Worm (Caenorhabditis elegans): Measurements from ENCODE around the gene clec-9.

clec-9 gene

ce11 chrV:16746231-16746990, 40.0 kb upstream of the clec-9 start, which contains the start of gene gyg-2:
Gene gyg-2 (minus strand): TSS chrV:16746258.
- TF ChIP-seq C04F5.9 (tag; optimal IDR thresholded peaks at IDR 0.05) (no peak), efl-1 (optimal IDR thresholded peaks at IDR 0.05) (peak in 1 of 2 experiments; percentile 68), efl-1 (GFP tag; optimal IDR thresholded peaks at IDR 0.05 in 1 of 2) (no peak), hpl-2 (GFP tag; optimal IDR thresholded peaks at IDR 0.05) (peak; percentile 61)

- no peak for TF ChIP-seq lin-13 (GFP tag; optimal IDR thresholded peaks at IDR 0.05)
- TF ChIP-seq fos-1 (tag; optimal IDR thresholded peaks at IDR 0.05): no peak
- TF ChIP-seq ztf-11 (tag; optimal IDR thresholded peaks at IDR 0.05): no peak
- no peak for TF ChIP-seq elt-2 (tag; optimal IDR thresholded peaks at IDR 0.05)
- no peak for TF ChIP-seq nhr-20 (tag; optimal IDR thresholded peaks at IDR 0.05)
- no peak for TF ChIP-seq lin-14 (GFP tag; optimal IDR thresholded peaks at IDR 0.05)
- no peak for TF ChIP-seq irx-1 (tag; optimal IDR thresholded peaks at IDR 0.05)
Measured at ce11 chrV:16745214-16745613, 38.8 kb upstream of the clec-9 start.

ce11 chrV:16744783-16745182, 38.3 kb upstream of the clec-9 start:
- TF ChIP-seq fkh-4 (tag; optimal IDR thresholded peaks at IDR 0.05; ENCODE audit: borderline replicate concordance): no peak
- no peak for TF ChIP-seq nhr-28 (tag; optimal IDR thresholded peaks at IDR 0.05)
- TF ChIP-seq mef-2 (tag; optimal IDR thresholded peaks at IDR 0.05): no peak
- TF ChIP-seq snu-23 (GFP tag; optimal IDR thresholded peaks at IDR 0.05): no peak
- no peak for TF ChIP-seq nhr-85 (tag)
- no peak for TF ChIP-seq lin-35 (GFP tag; optimal IDR thresholded peaks at IDR 0.05)
- no peak for TF ChIP-seq dsc-1 (tag; optimal IDR thresholded peaks at IDR 0.05)
- no peak for TF ChIP-seq lin-15B (tag; optimal IDR thresholded peaks at IDR 0.05)
- TF ChIP-seq ztf-4 (tag; optimal IDR thresholded peaks at IDR 0.05): no peak
- no peak for TF ChIP-seq lin-13 (GFP tag; optimal IDR thresholded peaks at IDR 0.05)
- TF ChIP-seq pag-3 (tag; optimal IDR thresholded peaks at IDR 0.05; ENCODE audit: borderline replicate concordance, insufficient read depth): no peak
- TF ChIP-seq elt-3 (tag; optimal IDR thresholded peaks at IDR 0.05): no peak
- no peak for TF ChIP-seq swsn-7 (tag; optimal IDR thresholded peaks at IDR 0.05)
- no peak for TF ChIP-seq zag-1 (tag; optimal IDR thresholded peaks at IDR 0.05)
- TF ChIP-seq hlh-4 (tag; optimal IDR thresholded peaks at IDR 0.05): no peak
- TF ChIP-seq lsy-2 (tag; optimal IDR thresholded peaks at IDR 0.05): no peak
- TF ChIP-seq unc-62 (GFP tag; optimal IDR thresholded peaks at IDR 0.05): no peak
- no peak for TF ChIP-seq dpl-1 (GFP tag; optimal IDR thresholded peaks at IDR 0.05)
- TF ChIP-seq hlh-17 (GFP tag; optimal IDR thresholded peaks at IDR 0.05; ENCODE audit: borderline replicate concordance): no peak

ce11 chrV:16742123-16742522, 35.7 kb upstream of the clec-9 start, which contains the start of gene T25E12.6:
Gene T25E12.6 (plus strand): TSS chrV:16742423.
- TF ChIP-seq nhr-77 (tag; optimal IDR thresholded peaks at IDR 0.05): no peak
- TF ChIP-seq mdl-1 (tag; optimal IDR thresholded peaks at IDR 0.05): no peak
- no peak for TF ChIP-seq sptf-1 (tag; optimal IDR thresholded peaks at IDR 0.05)
- TF ChIP-seq elt-2 (tag; optimal IDR thresholded peaks at IDR 0.05): no peak
- no peak for TF ChIP-seq dsc-1 (tag; optimal IDR thresholded peaks at IDR 0.05)
- no peak for TF ChIP-seq nhr-84 (tag; optimal IDR thresholded peaks at IDR 0.05)
- no peak for TF ChIP-seq ceh-8 (GFP tag; optimal IDR thresholded peaks at IDR 0.05)
- TF ChIP-seq snu-23 (GFP tag; optimal IDR thresholded peaks at IDR 0.05): no peak
- TF ChIP-seq elt-3 (tag; optimal IDR thresholded peaks at IDR 0.05): no peak
- TF ChIP-seq ceh-82 (tag; optimal IDR thresholded peaks at IDR 0.05): no peak
- TF ChIP-seq unc-130 (tag; optimal IDR thresholded peaks at IDR 0.05): no peak
- no peak for TF ChIP-seq egl-13 (tag; optimal IDR thresholded peaks at IDR 0.05)
- TF ChIP-seq ztf-4 (tag; optimal IDR thresholded peaks at IDR 0.05): no peak
- TF ChIP-seq tlp-1 (tag; optimal IDR thresholded peaks at IDR 0.05): no peak
- TF ChIP-seq irx-1 (tag; optimal IDR thresholded peaks at IDR 0.05): no peak

Measured in whole organism, L1 larva.